Fruit fly (Drosophila melanogaster): ENCODE measurements around the gene CG6154.

Gene CG6154

DNA sequence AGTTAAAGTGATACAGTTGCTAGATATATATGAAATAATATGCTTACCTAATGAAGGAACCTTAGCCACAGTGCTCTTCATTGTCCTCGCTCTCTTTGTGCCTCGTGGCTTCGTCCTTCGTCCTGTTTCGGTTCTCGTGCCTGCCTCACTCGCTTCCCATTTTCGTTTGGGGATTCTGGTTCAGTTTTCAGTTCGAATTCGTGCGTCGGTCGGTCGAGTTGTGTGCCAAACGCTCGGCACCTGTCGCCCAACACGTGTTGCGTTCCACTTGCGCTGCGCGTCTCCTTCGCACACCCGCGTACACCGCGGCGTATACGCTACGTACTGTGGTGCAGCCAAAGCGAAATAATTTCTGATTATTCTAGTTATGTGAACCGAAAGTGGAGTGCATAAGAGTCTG lies at the start of gene CG6154:
TSS of gene CG6154 (plus strand) at position 185 of the 400 bp plus-strand sequence.
- TF ChIP-seq Trl (optimal IDR thresholded peaks at IDR 0.05), result peak in 1 of 2 experiments; percentile 3
- TF ChIP-seq Trl (GFP tag; optimal IDR thresholded peaks at IDR 0.05), result no peak
- peak; percentile 91 for TF ChIP-seq Deaf1 (tag; optimal IDR thresholded peaks at IDR 0.05)
- TF ChIP-seq Ets65A (GFP tag), result peak; percentile 10
- no peak for TF ChIP-seq CG17361 (GFP tag; IDR thresholded peaks at IDR 0.05)
- TF ChIP-seq scrt (GFP tag; optimal IDR thresholded peaks at IDR 0.05), result peak; percentile 60
- 0 out of 3 replicates have a peak, but pooled peaks have one; percentile 11 for TF ChIP-seq CG34224 (GFP tag; IDR thresholded peaks at IDR 0.05; ENCODE audit: partially characterized antibody)
- TF ChIP-seq pzg (GFP tag; optimal IDR thresholded peaks at IDR 0.05), result no peak
- no peak for TF ChIP-seq Hmr (GFP tag; optimal IDR thresholded peaks at IDR 0.05)
- peak; percentile 48 for TF ChIP-seq Jarid2 (GFP tag; optimal IDR thresholded peaks at IDR 0.05)
- no peak for TF ChIP-seq CG10366 (GFP tag; IDR thresholded peaks at IDR 0.05)
- TF ChIP-seq CG11247 (GFP tag; IDR thresholded peaks at IDR 0.05), result peak; percentile 13; the same call in 1 of the 2 replicates
- peak; percentile 24; the same call in 1 of the 2 replicates for TF ChIP-seq CG7372 (GFP tag; IDR thresholded peaks at IDR 0.05)

DNA sequence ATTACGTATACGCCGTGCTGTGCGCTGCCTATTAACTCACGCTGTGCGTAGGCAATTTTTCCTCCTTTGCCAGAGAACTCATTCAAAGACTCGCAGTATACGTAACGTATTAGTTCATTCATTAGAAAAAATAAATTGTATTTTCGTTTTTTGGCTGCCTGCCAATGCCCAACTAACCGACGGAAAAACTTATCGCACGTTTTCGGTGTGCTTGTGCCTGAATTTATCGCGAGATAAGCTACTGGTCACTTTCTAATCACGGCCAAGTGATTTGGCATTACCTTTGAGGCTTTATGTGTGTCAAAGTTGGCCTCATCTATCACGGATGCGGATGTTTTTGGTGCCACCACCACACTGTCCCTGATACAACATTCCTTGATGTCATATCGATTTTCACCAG lies 49.5 kb upstream of the CG6154 start:
- TF ChIP-seq Doc2 (GFP tag; IDR thresholded peaks at IDR 0.05) (no peak), cwo (GFP tag; optimal IDR thresholded peaks at IDR 0.05) (peak; percentile 66), onecut (GFP tag; IDR thresholded peaks at IDR 0.05) (no peak), ap (GFP tag; IDR thresholded peaks at IDR 0.05) (no peak), chinmo (GFP tag; IDR thresholded peaks at IDR 0.05; ENCODE audit: partially characterized antibody) (peak; percentile 54; the same call in 1 of the 4 replicates), Pdp1 (GFP tag; optimal IDR thresholded peaks at IDR 0.05) (peak in 1 of 2 experiments; percentile 75), CG3995 (GFP tag; optimal IDR thresholded peaks at IDR 0.05) (peak; percentile 54), sd (tag; optimal IDR thresholded peaks at IDR 0.05) (peak; percentile 36), Atf3 (GFP tag; optimal IDR thresholded peaks at IDR 0.05) (no peak), CG12769 (tag; optimal IDR thresholded peaks at IDR 0.05) (peak; percentile 41)

DNA sequence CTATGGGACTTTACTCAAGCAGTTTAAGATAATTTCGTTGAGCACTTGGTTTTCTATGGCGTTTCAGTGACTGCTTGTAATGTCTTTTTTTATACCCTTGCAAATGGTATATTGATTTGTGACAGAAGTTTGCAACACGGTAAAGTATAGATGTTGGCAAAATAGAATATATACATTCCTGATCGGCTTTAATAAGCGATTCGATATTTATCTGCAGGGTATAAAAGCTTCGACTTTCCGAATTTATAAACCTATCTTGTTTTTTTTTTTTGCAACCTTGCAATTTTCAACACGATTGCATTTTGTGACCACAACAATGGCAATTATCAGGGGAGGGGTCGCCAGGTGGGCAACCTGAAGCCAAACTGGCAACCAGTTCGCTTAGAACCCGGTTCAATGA lies 48.2 kb upstream of the CG6154 start:
- TF ChIP-seq Med (GFP tag) (peak; percentile 27), Max (GFP tag; optimal IDR thresholded peaks at IDR 0.05) (no peak), mld (GFP tag; IDR thresholded peaks at IDR 0.05; ENCODE audit: partially characterized antibody) (no peak)

DNA sequence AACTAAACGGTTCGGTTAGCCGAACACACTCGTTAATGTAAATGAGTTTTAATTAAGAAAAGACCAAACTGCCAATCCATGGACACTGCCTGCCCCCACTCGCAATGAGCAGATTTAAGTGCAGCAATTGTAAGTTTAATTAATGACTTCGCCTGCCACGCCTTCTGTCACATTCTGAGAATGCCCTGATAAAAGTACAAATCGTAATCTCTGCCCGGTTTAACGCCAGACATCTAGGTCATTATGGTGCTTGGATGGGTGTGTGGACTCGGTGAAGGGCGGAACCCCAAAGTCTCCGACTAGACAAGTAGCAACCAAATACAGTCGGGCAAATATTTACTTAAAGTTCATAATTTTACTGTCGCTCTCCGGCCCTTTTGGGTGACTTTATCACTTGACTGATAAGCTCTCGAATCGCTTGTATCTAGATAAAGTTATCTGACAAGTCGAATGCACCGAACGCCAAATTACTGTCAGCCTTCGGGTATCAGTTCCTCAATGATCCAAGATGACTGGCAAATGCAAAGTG lies 40.3 kb upstream of the CG6154 start:
- no peak for TF ChIP-seq sob (GFP tag; IDR thresholded peaks at IDR 0.05)
- no peak for TF ChIP-seq CG7271 (tag; optimal IDR thresholded peaks at IDR 0.05)
- no peak for TF ChIP-seq Mad (GFP tag; optimal IDR thresholded peaks at IDR 0.05)
- TF ChIP-seq CG4820 (GFP tag; optimal IDR thresholded peaks at IDR 0.05), result no peak
- TF ChIP-seq prd (optimal IDR thresholded peaks at IDR 0.05), result no peak
- no peak for TF ChIP-seq prd (GFP tag; IDR thresholded peaks at IDR 0.05)
- TF ChIP-seq PHDP (tag; optimal IDR thresholded peaks at IDR 0.05), result peak; percentile 36
- no peak for TF ChIP-seq Sin3A (optimal IDR thresholded peaks at IDR 0.05)
- TF ChIP-seq sqz (GFP tag; optimal IDR thresholded peaks at IDR 0.05), result no peak
- TF ChIP-seq CG10147 (GFP tag; optimal IDR thresholded peaks at IDR 0.05), result no peak
- no peak for TF ChIP-seq Kr (GFP tag; optimal IDR thresholded peaks at IDR 0.05)
- TF ChIP-seq ci (GFP tag; IDR thresholded peaks at IDR 0.05), result peak; percentile 43; the same call in 1 of the 3 replicates
- no peak for TF ChIP-seq Side (GFP tag; optimal IDR thresholded peaks at IDR 0.05)
- no peak for TF ChIP-seq CG8765 (GFP tag; IDR thresholded peaks at IDR 0.05)
- TF ChIP-seq Ptx1 (GFP tag; IDR thresholded peaks at IDR 0.05), result no peak
- no peak for TF ChIP-seq zfh1 (GFP tag; IDR thresholded peaks at IDR 0.05)
- no peak for TF ChIP-seq gce (GFP tag; IDR thresholded peaks at IDR 0.05)
- no peak for TF ChIP-seq NFAT (GFP tag; IDR thresholded peaks at IDR 0.05)
- peak; percentile 33; the same call in 1 of the 3 replicates for TF ChIP-seq CG17361 (GFP tag; IDR thresholded peaks at IDR 0.05)
- no peak for TF ChIP-seq mld (GFP tag; IDR thresholded peaks at IDR 0.05; ENCODE audit: partially characterized antibody)
- no peak for TF ChIP-seq CG10274 (GFP tag; optimal IDR thresholded peaks at IDR 0.05)
- no peak for TF ChIP-seq cad (GFP tag; optimal IDR thresholded peaks at IDR 0.05)
- no peak for TF ChIP-seq Rx (GFP tag; IDR thresholded peaks at IDR 0.05)
- no peak for TF ChIP-seq ab (GFP tag; optimal IDR thresholded peaks at IDR 0.05)

All from whole organism, embryonic.